Worm (Caenorhabditis elegans) whole organism, early embryonic: Measurements from ENCODE around the gene str-83.

Experiments used
- B0310.2 ChIP-seq: sonication (generic microtip); optimal IDR thresholded peaks from 2 replicates; lab custom pipeline; 2016; ENCODE audit warnings: mild to moderate bottlenecking, missing genetic modification characterization, missing compliant biosample characterization
- aly-1 ChIP-seq: sonication (generic microtip); optimal IDR thresholded peaks from 2 replicates; lab custom pipeline; 2016; ENCODE audit warnings: missing genetic modification characterization, missing compliant biosample characterization
- ama-1 ChIP-seq: fragments of 150-350 bp; optimal IDR thresholded peaks from 2 replicates; lab custom pipeline; 2014
- ets-7 ChIP-seq: sonication (generic microtip); optimal IDR thresholded peaks from 2 replicates; lab custom pipeline; 2016; ENCODE audit warnings: missing genotype, missing genetic modification characterization, missing compliant biosample characterization
- hmbx-1 ChIP-seq: sonication (generic microtip); optimal IDR thresholded peaks from 2 replicates; lab custom pipeline; 2016; ENCODE audit warnings: mild to moderate bottlenecking, missing genetic modification characterization, missing compliant biosample characterization
- scrt-1 ChIP-seq: fragments of 200-800 bp; sonication (Bioruptor generic); IDR thresholded peaks from 2 replicates; pipeline ENCODE4 v1.3.6; 2022; ENCODE audit warnings: missing genetic modification characterization, missing compliant biosample characterization
- sea-1 ChIP-seq: fragments of 200-800 bp; sonication (Bioruptor generic); conservative IDR thresholded peaks from 2 replicates; pipeline ENCODE4 v1.3.6; 2022; ENCODE audit warnings: missing genetic modification characterization, missing compliant biosample characterization
- tbx-11 ChIP-seq: fragments of 200-800 bp; sonication (Bioruptor generic); IDR thresholded peaks from 2 replicates; pipeline ENCODE4 v1.3.6; 2022; ENCODE audit warnings: missing genetic modification characterization, missing compliant biosample characterization

- TF ChIP-seq ama-1 (lab: Kevin White, UChicago) (no peak), sea-1 (GFP tag; lab: Robert Waterston, UW) (no peak), ets-7 (tag; lab: Kevin White, UChicago) (no peak), scrt-1 (no peak), tbx-11 (no peak), hmbx-1 (tag; lab: Kevin White, UChicago) (no peak), B0310.2 (tag; lab: Kevin White, UChicago) (no peak), aly-1 (tag; lab: Kevin White, UChicago) (no peak)
These were observed 47.7 kb downstream of the str-83 start, which contains the start of gene K09D9.1 for ce11 chrV:4024777-4025176.
